Fruit fly (Drosophila melanogaster) whole organism, embryonic: Measurements from ENCODE around the gene CG7332.

Source experiments
- CG11093 ChIP-seq: fragments of 200-800 bp; sonication (Bioruptor generic); IDR thresholded peaks from 3 replicates; pipeline ENCODE4 v1.3.6; 2022; ENCODE audit warnings: missing biosample characterization, missing genetic modification characterization
- CG11398 ChIP-seq: fragments of 200-800 bp; sonication (Bioruptor generic); optimal IDR thresholded peaks from 2 replicates; lab custom pipeline; 2016; ENCODE audit warnings: missing biosample characterization, missing genetic modification characterization
- CG12104 ChIP-seq: fragments of 200-800 bp; sonication (Bioruptor generic); optimal IDR thresholded peaks from 3 replicates; lab custom pipeline; 2016; ENCODE audit warnings: missing biosample characterization, missing genetic modification characterization
- CG13775 ChIP-seq: fragments of 200-800 bp; sonication (Bioruptor generic); optimal IDR thresholded peaks from 3 replicates; lab custom pipeline; 2017; ENCODE audit warnings: missing biosample characterization, mild to moderate bottlenecking, missing genetic modification characterization
- CG15601 ChIP-seq: fragments of 200-800 bp; sonication (Bioruptor generic); optimal IDR thresholded peaks from 3 replicates; lab custom pipeline; 2019; ENCODE audit warnings: missing biosample characterization, mild to moderate bottlenecking, missing genetic modification characterization, moderate library complexity
- CG1792 ChIP-seq: fragments of 200-800 bp; sonication (Bioruptor generic); optimal IDR thresholded peaks from 2 replicates; lab custom pipeline; 2016; ENCODE audit warnings: missing biosample characterization, missing genetic modification characterization
- CG18764 ChIP-seq: fragments of 200-800 bp; sonication (Bioruptor generic); optimal IDR thresholded peaks from 3 replicates; lab custom pipeline; 2016; ENCODE audit warnings: missing biosample characterization, missing genetic modification characterization
- CG2116 ChIP-seq: fragments of 200-800 bp; sonication (Bioruptor generic); optimal IDR thresholded peaks from 3 replicates; lab custom pipeline; 2018; ENCODE audit warnings: missing biosample characterization, mild to moderate bottlenecking, missing genetic modification characterization
- CG32532 ChIP-seq: fragments of 200-800 bp; sonication (Bioruptor generic); IDR thresholded peaks from 2 replicates; pipeline ENCODE4 v1.3.6; 2022; ENCODE audit warnings: missing biosample characterization, missing genetic modification characterization
- CG32767 ChIP-seq: fragments of 200-800 bp; sonication (Bioruptor generic); IDR thresholded peaks from 2 replicates; pipeline ENCODE4 v1.3.6; 2022; ENCODE audit warnings: missing biosample characterization, missing genetic modification characterization
- CG34224 ChIP-seq: fragments of 200-800 bp; sonication (Bioruptor generic); IDR thresholded peaks from 3 replicates; pipeline ENCODE4 v1.3.6; 2022; ENCODE audit warnings: missing biosample characterization, missing genetic modification characterization; ENCODE audit not compliant: partially characterized antibody
- CG5180 ChIP-seq: fragments of 200-800 bp; sonication (Bioruptor generic); optimal IDR thresholded peaks from 3 replicates; lab custom pipeline; 2017; ENCODE audit warnings: missing biosample characterization, missing genetic modification characterization, mild to moderate bottlenecking, moderate library complexity, missing genetic modification reagents
- CG6689 ChIP-seq: fragments of 200-800 bp; sonication (Bioruptor generic); IDR thresholded peaks from 2 replicates; pipeline ENCODE4 v1.3.6; 2022; ENCODE audit warnings: missing biosample characterization, missing genetic modification characterization
- CG6854 ChIP-seq: fragments of 200-800 bp; sonication (Bioruptor generic); optimal IDR thresholded peaks from 3 replicates; lab custom pipeline; 2017; ENCODE audit warnings: missing biosample characterization, mild to moderate bottlenecking, missing genetic modification characterization
- CG7786 ChIP-seq: fragments of 200-800 bp; sonication (Bioruptor generic); optimal IDR thresholded peaks from 2 replicates; lab custom pipeline; 2016; ENCODE audit warnings: missing biosample characterization, missing genetic modification characterization
- CG8281 ChIP-seq: fragments of 200-800 bp; sonication (Bioruptor generic); optimal IDR thresholded peaks from 2 replicates; lab custom pipeline; 2018; ENCODE audit warnings: missing biosample characterization, mild to moderate bottlenecking, missing genetic modification characterization, moderate library complexity
- CG8359 ChIP-seq: fragments of 200-800 bp; sonication (Bioruptor generic); optimal IDR thresholded peaks from 2 replicates; lab custom pipeline; 2017; ENCODE audit warnings: missing biosample characterization, mild to moderate bottlenecking, missing genetic modification characterization, borderline replicate concordance
- CG8944 ChIP-seq: fragments of 200-800 bp; sonication (Bioruptor generic); optimal IDR thresholded peaks from 3 replicates; lab custom pipeline; 2016; ENCODE audit warnings: missing biosample characterization, missing genetic modification characterization
- CTCF ChIP-seq: fragments of 200-800 bp; sonication (Bioruptor generic); optimal IDR thresholded peaks from 2 replicates; lab custom pipeline; 2017; ENCODE audit warnings: missing biosample characterization, mild to moderate bottlenecking, missing genetic modification characterization, moderate library complexity
- E2f1 ChIP-seq: fragments of 200-800 bp; sonication (Bioruptor generic); IDR thresholded peaks from 2 replicates; pipeline ENCODE4 v1.3.6; 2022; ENCODE audit warnings: missing biosample characterization, missing genetic modification characterization
- Gug ChIP-seq: fragments of 200-800 bp; sonication (Bioruptor generic); IDR thresholded peaks from 4 replicates; pipeline ENCODE4 v1.3.6; 2022; ENCODE audit warnings: missing biosample characterization, missing genetic modification characterization
- Hr39 ChIP-seq: fragments of >200 bp; optimal IDR thresholded peaks from 2 replicates; lab custom pipeline; 2017
- Med ChIP-seq: fragments of 200-800 bp; sonication (Bioruptor generic); peaks from one replicate; lab custom pipeline; 2016; ENCODE audit warnings: missing biosample characterization, missing genetic modification characterization, mild to moderate bottlenecking, inconsistent platforms, moderate library complexity
- NC2α ChIP-seq: fragments of 200-800 bp; sonication (Bioruptor generic); optimal IDR thresholded peaks from 2 replicates; lab custom pipeline; 2016; ENCODE audit warnings: missing biosample characterization, missing genetic modification characterization
- Neu2 ChIP-seq: fragments of 200-800 bp; sonication (Bioruptor generic); optimal IDR thresholded peaks from 3 replicates; lab custom pipeline; 2016; ENCODE audit warnings: missing biosample characterization, missing genetic modification characterization, borderline replicate concordance
- Nf-YB ChIP-seq: fragments of 200-800 bp; sonication (Bioruptor generic); optimal IDR thresholded peaks from 3 replicates; lab custom pipeline; 2019; ENCODE audit warnings: missing biosample characterization, mild to moderate bottlenecking, missing genetic modification characterization, moderate library complexity
- Sry-β ChIP-seq: fragments of 200-800 bp; sonication (Bioruptor generic); optimal IDR thresholded peaks from 2 replicates; lab custom pipeline; 2018; ENCODE audit warnings: missing biosample characterization, mild to moderate bottlenecking, missing genetic modification characterization, moderate library complexity
- Usf ChIP-seq: fragments of 200-800 bp; sonication (Bioruptor generic); optimal IDR thresholded peaks from 2 replicates; lab custom pipeline; 2017; ENCODE audit warnings: missing genotype, missing biosample characterization, missing genetic modification characterization
- ap ChIP-seq: fragments of 200-800 bp; sonication (Bioruptor generic); IDR thresholded peaks from 2 replicates; pipeline ENCODE4 v1.3.6; 2022; ENCODE audit warnings: missing biosample characterization, missing genetic modification characterization
- chif ChIP-seq, 2 experiments: fragments of 200-800 bp; sonication (Bioruptor generic); optimal IDR thresholded peaks; 3 replicates each; lab custom pipeline; 2016; ENCODE audit warnings: missing biosample characterization in 2 of 2, missing genetic modification characterization in 2 of 2
- chn ChIP-seq: fragments of 200-800 bp; sonication (Bioruptor generic); optimal IDR thresholded peaks from 2 replicates; lab custom pipeline; 2016; ENCODE audit warnings: missing biosample characterization, missing genetic modification characterization
- croc ChIP-seq: fragments of 200-800 bp; sonication (Bioruptor generic); conservative IDR thresholded peaks from 3 replicates; pipeline ENCODE4 v1.3.6; 2022; ENCODE audit warnings: missing biosample characterization, missing genetic modification characterization
- crp ChIP-seq, 2 experiments: fragments of 200-800 bp; sonication (Bioruptor generic); optimal IDR thresholded peaks; 2 replicates in 1 of 2; 3 replicates in 1 of 2; lab custom pipeline; 2017; ENCODE audit warnings: missing biosample characterization in 2 of 2, missing genetic modification characterization in 2 of 2, mild to moderate bottlenecking in 1 of 2, moderate library complexity in 1 of 2
- ems ChIP-seq: fragments of 200-800 bp; sonication (Bioruptor generic); optimal IDR thresholded peaks from 3 replicates; lab custom pipeline; 2016; ENCODE audit warnings: missing biosample characterization, missing genetic modification characterization
- fd3F ChIP-seq: fragments of 200-800 bp; sonication (Bioruptor generic); optimal IDR thresholded peaks from 2 replicates; lab custom pipeline; 2018; ENCODE audit warnings: missing biosample characterization, mild to moderate bottlenecking, missing genetic modification characterization, moderate library complexity
- fd64A ChIP-seq: fragments of 200-800 bp; sonication (Bioruptor generic); optimal IDR thresholded peaks from 3 replicates; lab custom pipeline; 2018; ENCODE audit warnings: missing biosample characterization, mild to moderate bottlenecking, missing genetic modification characterization
- fd96Cb ChIP-seq: fragments of 200-800 bp; sonication (Bioruptor generic); optimal IDR thresholded peaks from 2 replicates; lab custom pipeline; 2018; ENCODE audit warnings: missing biosample characterization, mild to moderate bottlenecking, missing genetic modification characterization, moderate library complexity
- ftz-f1 ChIP-seq: fragments of 200-800 bp; sonication (Bioruptor generic); optimal IDR thresholded peaks from 2 replicates; lab custom pipeline; 2016; ENCODE audit warnings: missing biosample characterization, missing genetic modification characterization
- gcm2 ChIP-seq: fragments of 200-800 bp; sonication (Bioruptor generic); optimal IDR thresholded peaks from 2 replicates; lab custom pipeline; 2016; ENCODE audit warnings: missing biosample characterization, missing genetic modification characterization
- gro ChIP-seq: fragments of 200-800 bp; sonication (Bioruptor generic); optimal IDR thresholded peaks from 2 replicates; lab custom pipeline; 2016; ENCODE audit warnings: missing biosample characterization, missing genetic modification characterization
- gsb-n ChIP-seq: fragments of 200-800 bp; sonication (Bioruptor generic); optimal IDR thresholded peaks from 3 replicates; lab custom pipeline; 2018; ENCODE audit warnings: missing biosample characterization, mild to moderate bottlenecking, missing genetic modification characterization
- p53 ChIP-seq: fragments of 200-800 bp; sonication (Bioruptor generic); optimal IDR thresholded peaks from 2 replicates; lab custom pipeline; 2016; ENCODE audit warnings: missing biosample characterization, missing genetic modification characterization
- prd ChIP-seq, 3 experiments: fragments of >200 bp in 2 of 3; fragments of 200-800 bp in 1 of 3; sonication (Bioruptor generic) in 1 of 3; optimal IDR thresholded peaks in 2 of 3; IDR thresholded peaks in 1 of 3; 2 replicates in 2 of 3; 3 replicates in 1 of 3; pipeline versions ENCODE4 v1.3.6 to Lab custom; 2017 to 2022; ENCODE audit warnings: missing biosample characterization in 1 of 3, missing genetic modification characterization in 1 of 3
- pum ChIP-seq: fragments of 200-800 bp; sonication (Bioruptor generic); optimal IDR thresholded peaks from 2 replicates; lab custom pipeline; 2016; ENCODE audit warnings: missing biosample characterization, missing genetic modification characterization
- sd ChIP-seq: fragments of 200-800 bp; sonication (Bioruptor generic); optimal IDR thresholded peaks from 3 replicates; lab custom pipeline; 2018; ENCODE audit warnings: missing biosample characterization, mild to moderate bottlenecking, missing genetic modification characterization, moderate library complexity
- seq ChIP-seq: fragments of 200-800 bp; sonication (Bioruptor generic); IDR thresholded peaks from 2 replicates; pipeline ENCODE4 v1.3.6; 2022; ENCODE audit warnings: missing biosample characterization, missing genetic modification characterization
- sisA ChIP-seq: fragments of 200-800 bp; sonication (Bioruptor generic); IDR thresholded peaks from 2 replicates; pipeline ENCODE4 v1.3.6; 2022; ENCODE audit warnings: missing biosample characterization, missing genetic modification characterization
- slbo ChIP-seq: fragments of 200-800 bp; sonication (Bioruptor generic); IDR thresholded peaks from 2 replicates; pipeline ENCODE4 v1.3.6; 2022; ENCODE audit warnings: missing biosample characterization, missing genetic modification characterization
- ssp ChIP-seq: fragments of 200-800 bp; sonication (Bioruptor generic); IDR thresholded peaks from 2 replicates; pipeline ENCODE4 v1.3.6; 2022; ENCODE audit warnings: missing biosample characterization, missing genetic modification characterization
- tup ChIP-seq: fragments of 200-800 bp; sonication (Bioruptor generic); optimal IDR thresholded peaks from 2 replicates; lab custom pipeline; 2016; ENCODE audit warnings: missing biosample characterization, mild to moderate bottlenecking, missing genetic modification characterization, moderate library complexity
- usp ChIP-seq: fragments of >200 bp; optimal IDR thresholded peaks from 2 replicates; lab custom pipeline; 2017; ENCODE audit warnings: missing biosample characterization, missing genetic modification characterization

The CG7332 gene

dm6 chrX:18923531-18923930 is 39.2 kb downstream of the CG7332 start (continued):
- no peak for TF ChIP-seq gro (GFP tag; lab: Kevin White, UChicago)
- TF ChIP-seq Gug (GFP tag; lab: Robert Waterston, UW): peak; percentile 37; the same call in 2 of the 4 replicates
- peak; percentile 49 for TF ChIP-seq Nf-YB (GFP tag; lab: Kevin White, UChicago)
- TF ChIP-seq chn (GFP tag; lab: Kevin White, UChicago): peak; percentile 29
- no peak for TF ChIP-seq Sry-β
- peak; percentile 71 for TF ChIP-seq CG6689 (GFP tag; lab: Robert Waterston, UW)
- TF ChIP-seq ap (GFP tag; lab: Robert Waterston, UW): peak; percentile 25; the same call in 1 of the 2 replicates
- peak; percentile 59 for TF ChIP-seq CG15601 (tag; lab: Kevin White, UChicago)
- TF ChIP-seq crp (GFP tag; optimal IDR thresholded peaks at IDR 0.05; lab: Kevin White, UChicago): no peak
- peak; percentile 44; the same call in 1 of the 2 replicates for TF ChIP-seq CG32767
- TF ChIP-seq gsb-n (tag; lab: Kevin White, UChicago): peak; percentile 28
- peak; percentile 64 for TF ChIP-seq croc (GFP tag; lab: Robert Waterston, UW)
- TF ChIP-seq seq (GFP tag; lab: Robert Waterston, UW): peak; percentile 43; the same call in 1 of the 2 replicates
- TF ChIP-seq ems: peak; percentile 29
- TF ChIP-seq CG11398 (GFP tag; lab: Kevin White, UChicago): peak; percentile 37
- peak; percentile 34 for TF ChIP-seq CG8359
- no peak for TF ChIP-seq CG12104
- TF ChIP-seq fd96Cb (tag; lab: Kevin White, UChicago): peak; percentile 66
- TF ChIP-seq CG18764 (GFP tag; lab: Kevin White, UChicago): no peak
- no peak for TF ChIP-seq CG5180 (GFP tag; lab: Kevin White, UChicago)
- TF ChIP-seq prd (optimal IDR thresholded peaks at IDR 0.05; lab: Kevin White, UChicago): no peak
- peak; percentile 86 for TF ChIP-seq prd (GFP tag; IDR thresholded peaks at IDR 0.05; lab: Robert Waterston, UW)
- peak; percentile 15 for TF ChIP-seq CG7786 (GFP tag; lab: Kevin White, UChicago)
- TF ChIP-seq ssp (GFP tag; lab: Robert Waterston, UW): peak; percentile 46
- no peak for TF ChIP-seq fd3F
- peak; percentile 44 for TF ChIP-seq CG8944 (GFP tag; lab: Kevin White, UChicago)
- peak; percentile 85 for TF ChIP-seq Med
- TF ChIP-seq sd (tag; lab: Kevin White, UChicago): no peak
- peak; percentile 77 for TF ChIP-seq sisA (GFP tag; lab: Robert Waterston, UW)
- TF ChIP-seq usp: no peak
- TF ChIP-seq ftz-f1: no peak
- no peak for TF ChIP-seq CG6854
- TF ChIP-seq pum (GFP tag; lab: Kevin White, UChicago): peak; percentile 50
- TF ChIP-seq CG1792 (GFP tag; lab: Kevin White, UChicago): peak; percentile 4
- 0 out of 2 replicates have a peak, but pooled peaks have one; percentile 13 for TF ChIP-seq slbo (GFP tag; lab: Robert Waterston, UW)
- TF ChIP-seq CG13775 (GFP tag; lab: Kevin White, UChicago): peak; percentile 12
- no peak for TF ChIP-seq fd64A (GFP tag; lab: Kevin White, UChicago)
- TF ChIP-seq CG34224 (GFP tag; lab: Robert Waterston, UW): no peak
- TF ChIP-seq gcm2: no peak
- no peak for TF ChIP-seq CG8281
- TF ChIP-seq CTCF: no peak
- no peak for TF ChIP-seq NC2α (GFP tag; lab: Kevin White, UChicago)
- TF ChIP-seq tup: no peak
- TF ChIP-seq p53 (GFP tag; lab: Kevin White, UChicago): no peak
- no peak for TF ChIP-seq CG2116 (GFP tag; lab: Kevin White, UChicago)
- no peak for TF ChIP-seq Usf (GFP tag; lab: Kevin White, UChicago)
- TF ChIP-seq chif (GFP tag; optimal IDR thresholded peaks at IDR 0.05; lab: Kevin White, UChicago): peak; percentile 64 to 68
- peak; percentile 67 for TF ChIP-seq E2f1
- TF ChIP-seq CG11093 (GFP tag; lab: Robert Waterston, UW): peak; percentile 48; the same call in 1 of the 3 replicates
- peak; percentile 13; the same call in 1 of the 2 replicates for TF ChIP-seq CG32532
- no peak for TF ChIP-seq Hr39 (lab: Kevin White, UChicago)
- no peak for TF ChIP-seq Neu2 (GFP tag; lab: Kevin White, UChicago)
